Fruit fly (Drosophila melanogaster): ENCODE data around the gene Cyp12e1.

Gene Cyp12e1

dm6 chr3R:10407066-10407465 is 27.5 kb upstream of the Cyp12e1 start, which contains the start of gene CG6325 (continued):
- TF ChIP-seq CG14710 (tag; optimal IDR thresholded peaks at IDR 0.05) (peak; percentile 48), inv (GFP tag; IDR thresholded peaks at IDR 0.05; ENCODE audit: partially characterized antibody) (peak; percentile 95), Sin3A (optimal IDR thresholded peaks at IDR 0.05) (peak; percentile 10), CrebB (tag; optimal IDR thresholded peaks at IDR 0.05) (peak; percentile 2), CG32767 (GFP tag; IDR thresholded peaks at IDR 0.05) (no peak), mld (GFP tag; IDR thresholded peaks at IDR 0.05; ENCODE audit: partially characterized antibody) (peak; percentile 99), CG17802 (tag; optimal IDR thresholded peaks at IDR 0.05) (no peak), CG7963 (GFP tag; IDR thresholded peaks at IDR 0.05; ENCODE audit: partially characterized antibody) (peak; percentile 98), amos (GFP tag; IDR thresholded peaks at IDR 0.05; ENCODE audit: partially characterized antibody) (peak; percentile 99)

DNA sequence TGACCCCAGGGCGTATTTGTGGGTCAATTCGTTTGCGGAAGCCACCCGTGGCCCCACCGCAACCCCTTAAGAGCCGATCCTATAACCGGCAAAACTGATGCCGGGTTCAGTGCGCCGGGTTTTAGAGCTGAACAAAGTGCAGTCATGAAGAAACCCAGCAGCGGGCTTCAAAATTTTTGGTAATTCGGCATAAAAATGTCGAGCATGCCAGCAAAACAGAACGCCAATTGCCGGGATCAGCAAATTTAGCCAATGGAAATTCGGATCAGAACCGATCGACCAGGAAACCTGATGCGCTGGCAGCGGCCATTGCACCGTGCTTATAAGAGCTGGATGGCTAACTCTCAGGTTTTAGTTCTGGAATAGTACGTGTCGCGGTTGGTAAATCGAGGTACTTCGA is 26.9 kb upstream of the Cyp12e1 start:
- no peak for TF ChIP-seq CG12236 (GFP tag; optimal IDR thresholded peaks at IDR 0.05)
- no peak for TF ChIP-seq pzg (GFP tag; optimal IDR thresholded peaks at IDR 0.05)
- no peak for TF ChIP-seq CG17328 (GFP tag; IDR thresholded peaks at IDR 0.05)
- no peak for TF ChIP-seq gfzf (GFP tag; optimal IDR thresholded peaks at IDR 0.05)
- TF ChIP-seq CG17385 (GFP tag; optimal IDR thresholded peaks at IDR 0.05), result no peak
- TF ChIP-seq CkIIα-i1 (GFP tag; IDR thresholded peaks at IDR 0.05), result no peak
- TF ChIP-seq CG2120 (GFP tag; optimal IDR thresholded peaks at IDR 0.05), result no peak
- no peak for TF ChIP-seq lbe (GFP tag; optimal IDR thresholded peaks at IDR 0.05)

- TF ChIP-seq CG12744 (GFP tag; optimal IDR thresholded peaks at IDR 0.05), result no peak
- TF ChIP-seq CG13424 (tag; optimal IDR thresholded peaks at IDR 0.05), result peak; percentile 4
- no peak for TF ChIP-seq odd (GFP tag; optimal IDR thresholded peaks at IDR 0.05)
- TF ChIP-seq pnt (GFP tag; optimal IDR thresholded peaks at IDR 0.05), result peak; percentile 19
- TF ChIP-seq grau (tag; optimal IDR thresholded peaks at IDR 0.05), result peak; percentile 83
- TF ChIP-seq B-H2 (GFP tag; optimal IDR thresholded peaks at IDR 0.05), result no peak
- TF ChIP-seq tx (GFP tag; optimal IDR thresholded peaks at IDR 0.05), result no peak
- peak; percentile 72 for TF ChIP-seq HHEX (GFP tag; optimal IDR thresholded peaks at IDR 0.05)
- peak; percentile 62; the same call in 1 of the 3 replicates for TF ChIP-seq gce (GFP tag; IDR thresholded peaks at IDR 0.05)
- peak; percentile 69 for TF ChIP-seq gsb (GFP tag; IDR thresholded peaks at IDR 0.05)
- TF ChIP-seq Side (GFP tag; optimal IDR thresholded peaks at IDR 0.05), result peak; percentile 37
- peak; percentile 80 for TF ChIP-seq Fer3 (tag; optimal IDR thresholded peaks at IDR 0.05)
- TF ChIP-seq CG32532 (GFP tag; IDR thresholded peaks at IDR 0.05), result peak; percentile 85
- peak; percentile 35; the same call in 1 of the 2 replicates for TF ChIP-seq CG14667 (GFP tag; IDR thresholded peaks at IDR 0.05)
- TF ChIP-seq al (GFP tag; IDR thresholded peaks at IDR 0.05), result peak; percentile 64
- TF ChIP-seq ems (GFP tag; optimal IDR thresholded peaks at IDR 0.05), result peak; percentile 51
- TF ChIP-seq Spps (tag; optimal IDR thresholded peaks at IDR 0.05), result no peak
- no peak for TF ChIP-seq bowl (GFP tag; IDR thresholded peaks at IDR 0.05)
- 0 out of 3 replicates have a peak, but pooled peaks have one; percentile 12 for TF ChIP-seq ase (GFP tag; IDR thresholded peaks at IDR 0.05)
- TF ChIP-seq CG3065 (GFP tag; optimal IDR thresholded peaks at IDR 0.05), result no peak
- peak; percentile 59 for TF ChIP-seq Antp (GFP tag; optimal IDR thresholded peaks at IDR 0.05)
- peak; percentile 75 for TF ChIP-seq CG14441 (GFP tag; IDR thresholded peaks at IDR 0.05)
- peak; percentile 97; the same call in 1 of the 2 replicates for TF ChIP-seq Rfx (GFP tag; IDR thresholded peaks at IDR 0.05)
- TF ChIP-seq C15 (GFP tag; IDR thresholded peaks at IDR 0.05), result peak; percentile 60; the same call in 1 of the 3 replicates
- peak; percentile 37; the same call in 1 of the 2 replicates for TF ChIP-seq stc (GFP tag; IDR thresholded peaks at IDR 0.05)
- peak; percentile 34; the same call in 1 of the 2 replicates for TF ChIP-seq MBD-R2 (GFP tag; IDR thresholded peaks at IDR 0.05)
- TF ChIP-seq so (GFP tag; IDR thresholded peaks at IDR 0.05), result 0 out of 3 replicates have a peak, but pooled peaks have one; percentile 9
- peak; percentile 54 for TF ChIP-seq sug (tag; optimal IDR thresholded peaks at IDR 0.05)
- TF ChIP-seq HLH3B (GFP tag; IDR thresholded peaks at IDR 0.05), result peak; percentile 55; the same call in 1 of the 2 replicates
- no peak for TF ChIP-seq oc (tag; optimal IDR thresholded peaks at IDR 0.05)
- TF ChIP-seq CG4424 (GFP tag; optimal IDR thresholded peaks at IDR 0.05), result peak; percentile 10
Observed at dm6 chr3R:10411752-10412549, 22.6 kb upstream of the Cyp12e1 start.

All from whole organism, embryonic.